Fruit fly (Drosophila melanogaster): Measurements from ENCODE around the gene CG15385.

Gene CG15385

DNA sequence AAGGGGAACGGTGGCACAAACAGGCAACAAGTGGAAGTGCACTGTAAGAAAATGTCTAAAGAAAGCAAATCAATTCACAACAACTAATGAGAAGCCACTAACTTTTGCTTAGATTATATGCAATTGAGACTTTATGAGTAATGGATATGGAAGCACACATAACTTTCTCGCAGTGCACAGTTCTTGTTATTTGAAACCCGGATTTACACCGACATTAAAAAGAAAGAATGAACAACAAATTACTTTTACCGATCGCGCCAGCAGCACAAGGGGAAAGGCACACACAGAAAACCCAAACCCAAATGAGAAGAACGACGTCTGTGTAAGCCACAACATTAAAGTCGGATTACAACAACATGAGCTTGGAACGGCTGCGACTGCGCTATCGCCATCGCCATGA lies 23.3 kb downstream of the CG15385 start (continued):
- TF ChIP-seq CG5245 (GFP tag; optimal IDR thresholded peaks at IDR 0.05) (peak; percentile 65), CG2129 (GFP tag; IDR thresholded peaks at IDR 0.05; ENCODE audit: partially characterized antibody) (no peak), wor (GFP tag; IDR thresholded peaks at IDR 0.05) (no peak), Doc3 (GFP tag; IDR thresholded peaks at IDR 0.05; ENCODE audit: partially characterized antibody) (no peak), CG8944 (GFP tag; optimal IDR thresholded peaks at IDR 0.05) (peak; percentile 77), Gug (GFP tag; IDR thresholded peaks at IDR 0.05) (peak; percentile 55; the same call in 2 of the 4 replicates), NfI (GFP tag; optimal IDR thresholded peaks at IDR 0.05) (peak; percentile 27), CG9215 (GFP tag; IDR thresholded peaks at IDR 0.05) (no peak), bbx (GFP tag; IDR thresholded peaks at IDR 0.05; ENCODE audit: partially characterized antibody) (no peak), CG2199 (GFP tag; IDR thresholded peaks at IDR 0.05) (no peak), HLHmδ (GFP tag; optimal IDR thresholded peaks at IDR 0.05) (no peak), CG18764 (GFP tag; optimal IDR thresholded peaks at IDR 0.05) (peak; percentile 60), CG1603 (tag; optimal IDR thresholded peaks at IDR 0.05) (peak; percentile 88), CG12155 (GFP tag; optimal IDR thresholded peaks at IDR 0.05) (peak; percentile 18), CG15696 (tag; optimal IDR thresholded peaks at IDR 0.05) (peak; percentile 68), btn (GFP tag; optimal IDR thresholded peaks at IDR 0.05) (peak; percentile 67), slp2 (GFP tag; optimal IDR thresholded peaks at IDR 0.05) (peak; percentile 59), az2 (GFP tag; optimal IDR thresholded peaks at IDR 0.05) (peak; percentile 78), sd (tag; optimal IDR thresholded peaks at IDR 0.05) (no peak), CG1024 (GFP tag; IDR thresholded peaks at IDR 0.05) (peak; percentile 47; the same call in 1 of the 2 replicates), disco-r (GFP tag; optimal IDR thresholded peaks at IDR 0.05) (no peak), crol (GFP tag; IDR thresholded peaks at IDR 0.05) (no peak), lab (GFP tag; optimal IDR thresholded peaks at IDR 0.05) (peak; percentile 19), wdn (GFP tag; IDR thresholded peaks at IDR 0.05) (no peak), ase (GFP tag; IDR thresholded peaks at IDR 0.05) (0 out of 3 replicates have a peak, but pooled peaks have one; percentile 25), unpg (GFP tag; optimal IDR thresholded peaks at IDR 0.05) (peak; percentile 73), CG2712 (tag; optimal IDR thresholded peaks at IDR 0.05) (peak; percentile 90), CG14014 (GFP tag; IDR thresholded peaks at IDR 0.05) (no peak), amos (GFP tag; IDR thresholded peaks at IDR 0.05; ENCODE audit: partially characterized antibody) (0 out of 2 replicates have a peak, but pooled peaks have one; percentile 9), gsb (GFP tag; IDR thresholded peaks at IDR 0.05) (no peak), CG9876 (GFP tag; optimal IDR thresholded peaks at IDR 0.05) (peak; percentile 54), Hmr (GFP tag; optimal IDR thresholded peaks at IDR 0.05) (no peak), aop (GFP tag; IDR thresholded peaks at IDR 0.05) (peak; percentile 53; the same call in 1 of the 2 replicates), CG42726 (GFP tag; IDR thresholded peaks at IDR 0.05; ENCODE audit: partially characterized antibody) (no peak), CG9817 (tag; optimal IDR thresholded peaks at IDR 0.05) (no peak), CG17385 (GFP tag; optimal IDR thresholded peaks at IDR 0.05) (peak; percentile 17), CG17912 (GFP tag; optimal IDR thresholded peaks at IDR 0.05) (no peak), sr (GFP tag; IDR thresholded peaks at IDR 0.05) (no peak), CG7928 (GFP tag; optimal IDR thresholded peaks at IDR 0.05) (no peak), Kr (GFP tag; optimal IDR thresholded peaks at IDR 0.05) (no peak), CG4328 (GFP tag; optimal IDR thresholded peaks at IDR 0.05) (no peak), CG8388 (GFP tag; optimal IDR thresholded peaks at IDR 0.05) (peak; percentile 80), CG9727 (GFP tag; optimal IDR thresholded peaks at IDR 0.05) (peak; percentile 76), CG6791 (GFP tag; IDR thresholded peaks at IDR 0.05; ENCODE audit: partially characterized antibody) (no peak), schlank (tag; optimal IDR thresholded peaks at IDR 0.05) (no peak), Abd-B (GFP tag; optimal IDR thresholded peaks at IDR 0.05) (peak; percentile 54), sima (GFP tag; optimal IDR thresholded peaks at IDR 0.05) (no peak), CG7271 (tag; optimal IDR thresholded peaks at IDR 0.05) (no peak), ara (GFP tag; IDR thresholded peaks at IDR 0.05) (peak; percentile 83), CkIIα-i1 (GFP tag; IDR thresholded peaks at IDR 0.05) (no peak), Oli (tag; optimal IDR thresholded peaks at IDR 0.05) (peak; percentile 65)
